Worm (Caenorhabditis elegans) whole organism, L4 larva: ENCODE measurements around the gene yju-2.

ENCODE experiments used
- F10B5.3 ChIP-seq: sonication (generic microtip); optimal IDR thresholded peaks from 2 replicates; lab custom pipeline; 2016; ENCODE audit warnings: mild to moderate bottlenecking, missing genetic modification characterization, missing compliant biosample characterization
- aly-2 ChIP-seq: sonication (generic microtip); optimal IDR thresholded peaks from 2 replicates; lab custom pipeline; 2018; ENCODE audit warnings: missing biosample characterization, missing genetic modification characterization
- ama-1 ChIP-seq: fragments of 150-350 bp; optimal IDR thresholded peaks from 2 replicates; lab custom pipeline; 2014; ENCODE audit warnings: inconsistent platforms, mixed read lengths
- attf-4 ChIP-seq: sonication (generic microtip); optimal IDR thresholded peaks from 3 replicates; lab custom pipeline; 2017; ENCODE audit warnings: missing biosample characterization, missing genetic modification characterization
- fkh-10 ChIP-seq: fragments of 150-350 bp; optimal IDR thresholded peaks from 2 replicates; lab custom pipeline; 2014; ENCODE audit warnings: missing biosample characterization, missing genetic modification reagents, missing genetic modification characterization
- lin-1 ChIP-seq: fragments of 200-800 bp; sonication (Bioruptor generic); IDR thresholded peaks from 2 replicates; pipeline ENCODE4 v1.3.6; 2022; ENCODE audit warnings: missing genetic modification reagents, missing genetic modification characterization, missing compliant biosample characterization
- mdl-1 ChIP-seq, 2 experiments: fragments of 150-350 bp in 1 of 2; sonication (generic microtip) in 1 of 2; optimal IDR thresholded peaks; 2 replicates each; lab custom pipeline; 2014 to 2017; ENCODE audit warnings: missing biosample characterization in 2 of 2, missing genetic modification characterization in 2 of 2
- nhr-28 ChIP-seq: fragments of 150-350 bp; optimal IDR thresholded peaks from 2 replicates; lab custom pipeline; 2014; ENCODE audit warnings: missing biosample characterization, missing genetic modification characterization

DNA sequence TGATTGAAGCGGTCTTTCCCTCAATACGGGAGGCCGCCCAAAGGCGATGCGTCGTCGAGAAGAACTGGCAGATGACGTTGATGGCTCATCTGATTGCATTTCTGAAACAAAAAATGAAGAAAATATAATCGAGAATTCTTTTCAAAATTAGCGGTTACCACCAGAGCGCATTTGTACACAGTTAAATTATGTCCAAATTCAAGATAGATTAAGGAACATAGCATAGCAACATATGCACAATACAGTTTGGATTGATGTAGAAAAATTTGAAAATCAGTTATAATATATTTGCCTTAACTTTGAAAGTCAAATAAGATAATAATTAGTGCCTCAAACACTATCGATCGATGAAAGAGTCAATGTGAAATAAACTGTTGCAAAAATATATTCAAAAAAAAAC lies 45.6 kb downstream of the yju-2 start, which contains the start of gene R151.8:
- TF ChIP-seq attf-4 (tag; lab: Kevin White, UChicago) (no peak), aly-2 (tag; lab: Kevin White, UChicago) (no peak), fkh-10 (GFP tag; lab: Kevin White, UChicago) (no peak), nhr-28 (tag; lab: Kevin White, UChicago) (no peak), mdl-1 (tag; optimal IDR thresholded peaks at IDR 0.05; lab: Kevin White, UChicago) (no peak), F10B5.3 (tag; lab: Kevin White, UChicago) (no peak), lin-1 (GFP tag; lab: Robert Waterston, UW) (no peak), ama-1 (no peak)
